Fruit fly (Drosophila melanogaster) whole organism, embryonic: ENCODE measurements around the gene CG43339.

Source experiments
- Blimp-1 ChIP-seq: fragments of 200-800 bp; sonication (Bioruptor generic); optimal IDR thresholded peaks from 3 replicates; lab custom pipeline; 2018; ENCODE audit warnings: missing biosample characterization, missing genetic modification characterization, mild to moderate bottlenecking, moderate library complexity, missing genetic modification reagents
- CG10565 ChIP-seq: fragments of 200-800 bp; sonication (Bioruptor generic); optimal IDR thresholded peaks from 3 replicates; lab custom pipeline; 2016; ENCODE audit warnings: missing biosample characterization, mild to moderate bottlenecking, missing genetic modification characterization
- CG11696 ChIP-seq: fragments of 200-800 bp; sonication (Bioruptor generic); IDR thresholded peaks from 2 replicates; pipeline ENCODE4 v1.3.6; 2022; ENCODE audit warnings: missing biosample characterization, missing genetic modification characterization
- CG12236 ChIP-seq: fragments of 200-800 bp; sonication (Bioruptor generic); optimal IDR thresholded peaks from 2 replicates; lab custom pipeline; 2016; ENCODE audit warnings: missing biosample characterization, missing genetic modification characterization
- CG13296 ChIP-seq: fragments of 200-800 bp; sonication (Bioruptor generic); optimal IDR thresholded peaks from 3 replicates; lab custom pipeline; 2018; ENCODE audit warnings: missing biosample characterization, mild to moderate bottlenecking, missing genetic modification characterization
- CG15514 ChIP-seq: fragments of 200-800 bp; sonication (Bioruptor generic); optimal IDR thresholded peaks from 3 replicates; lab custom pipeline; 2017; ENCODE audit warnings: missing biosample characterization, missing genetic modification characterization, mild to moderate bottlenecking, moderate library complexity, missing genetic modification reagents
- CG1602 ChIP-seq: fragments of 200-800 bp; sonication (Bioruptor generic); optimal IDR thresholded peaks from 3 replicates; lab custom pipeline; 2016; ENCODE audit warnings: missing biosample characterization, missing genetic modification characterization
- CG17186 ChIP-seq: fragments of 200-800 bp; sonication (Bioruptor generic); optimal IDR thresholded peaks from 3 replicates; lab custom pipeline; 2017; ENCODE audit warnings: missing biosample characterization, missing genetic modification reagents, missing genetic modification characterization
- CG17568 ChIP-seq: fragments of 200-800 bp; sonication (Bioruptor generic); optimal IDR thresholded peaks from 2 replicates; lab custom pipeline; 2018; ENCODE audit warnings: missing biosample characterization, mild to moderate bottlenecking, missing genetic modification characterization, moderate library complexity
- CG18262 ChIP-seq: fragments of 200-800 bp; optimal IDR thresholded peaks from 3 replicates; lab custom pipeline; 2019; ENCODE audit warnings: missing biosample characterization, mild to moderate bottlenecking, missing genetic modification characterization, moderate library complexity
- CG2712 ChIP-seq: fragments of 200-800 bp; optimal IDR thresholded peaks from 3 replicates; lab custom pipeline; 2019; ENCODE audit warnings: missing biosample characterization, mild to moderate bottlenecking, missing genetic modification characterization, moderate library complexity
- CG31388 ChIP-seq: fragments of 200-800 bp; sonication (Bioruptor generic); optimal IDR thresholded peaks from 2 replicates; lab custom pipeline; 2016; ENCODE audit warnings: missing biosample characterization, missing genetic modification characterization
- CG33557 ChIP-seq: fragments of 200-800 bp; sonication (Bioruptor generic); optimal IDR thresholded peaks from 2 replicates; lab custom pipeline; 2019; ENCODE audit warnings: missing biosample characterization, mild to moderate bottlenecking, missing genetic modification characterization, moderate library complexity
- CG4328 ChIP-seq: fragments of 200-800 bp; sonication (Bioruptor generic); optimal IDR thresholded peaks from 3 replicates; lab custom pipeline; 2017; ENCODE audit warnings: missing biosample characterization, missing genetic modification reagents, missing genetic modification characterization
- CG4424 ChIP-seq: fragments of 200-800 bp; sonication (Bioruptor generic); optimal IDR thresholded peaks from 3 replicates; lab custom pipeline; 2016; ENCODE audit warnings: missing biosample characterization, missing genetic modification characterization
- CG6254 ChIP-seq: fragments of 200-800 bp; sonication (Bioruptor generic); optimal IDR thresholded peaks from 3 replicates; lab custom pipeline; 2017; ENCODE audit warnings: mild to moderate bottlenecking, missing biosample characterization, missing genetic modification reagents, missing genetic modification characterization
- CG6654 ChIP-seq: fragments of 200-800 bp; sonication (Bioruptor generic); optimal IDR thresholded peaks from 2 replicates; lab custom pipeline; 2017; ENCODE audit warnings: missing biosample characterization, mild to moderate bottlenecking, missing genetic modification characterization
- CG6689 ChIP-seq: fragments of 200-800 bp; sonication (Bioruptor generic); IDR thresholded peaks from 2 replicates; pipeline ENCODE4 v1.3.6; 2022; ENCODE audit warnings: missing biosample characterization, missing genetic modification characterization
- CG6791 ChIP-seq: fragments of 200-800 bp; sonication (Bioruptor generic); IDR thresholded peaks from 3 replicates; pipeline ENCODE4 v1.3.6; 2022; ENCODE audit warnings: missing biosample characterization, missing genetic modification characterization; ENCODE audit not compliant: partially characterized antibody
- CG8290 ChIP-seq, 3 experiments: fragments of 200-800 bp; sonication (Bioruptor generic); optimal IDR thresholded peaks; 2 replicates each; lab custom pipeline; 2016 to 2019; ENCODE audit warnings: missing biosample characterization in 3 of 3, missing genetic modification characterization in 3 of 3, mild to moderate bottlenecking in 2 of 3, moderate library complexity in 1 of 3
- CG8944 ChIP-seq: fragments of 200-800 bp; sonication (Bioruptor generic); optimal IDR thresholded peaks from 3 replicates; lab custom pipeline; 2016; ENCODE audit warnings: missing biosample characterization, missing genetic modification characterization
- Dip3 ChIP-seq: fragments of 200-800 bp; sonication (Bioruptor generic); optimal IDR thresholded peaks from 3 replicates; lab custom pipeline; 2016; ENCODE audit warnings: missing biosample characterization, missing genetic modification characterization
- Fer3 ChIP-seq: fragments of 200-800 bp; sonication (Bioruptor generic); optimal IDR thresholded peaks from 2 replicates; lab custom pipeline; 2018; ENCODE audit warnings: missing biosample characterization, mild to moderate bottlenecking, missing genetic modification characterization, moderate library complexity
- HLH4C ChIP-seq: fragments of 200-800 bp; sonication (Bioruptor generic); IDR thresholded peaks from 3 replicates; pipeline ENCODE4 v1.3.6; 2022; ENCODE audit warnings: missing biosample characterization, missing genetic modification characterization; ENCODE audit not compliant: partially characterized antibody
- Mrtf ChIP-seq: fragments of 200-800 bp; sonication (Bioruptor generic); IDR thresholded peaks from 3 replicates; pipeline ENCODE4 v1.3.6; 2022; ENCODE audit warnings: missing biosample characterization, missing genetic modification characterization
- Nf-YA ChIP-seq: fragments of 200-800 bp; sonication (Bioruptor generic); IDR thresholded peaks from 2 replicates; pipeline ENCODE4 v1.3.6; 2022; ENCODE audit warnings: missing biosample characterization, missing genetic modification characterization
- Scr ChIP-seq: fragments of 200-800 bp; sonication (Bioruptor generic); IDR thresholded peaks from 2 replicates; pipeline ENCODE4 v1.3.6; 2022; ENCODE audit warnings: missing biosample characterization, missing genetic modification characterization; ENCODE audit not compliant: partially characterized antibody
- Sox100B ChIP-seq: fragments of 200-800 bp; sonication (Bioruptor generic); optimal IDR thresholded peaks from 3 replicates; lab custom pipeline; 2018; ENCODE audit warnings: missing biosample characterization, mild to moderate bottlenecking, missing genetic modification characterization
- Sox102F ChIP-seq: fragments of 200-800 bp; sonication (Bioruptor generic); optimal IDR thresholded peaks from 2 replicates; lab custom pipeline; 2018; ENCODE audit warnings: missing biosample characterization, mild to moderate bottlenecking, missing genetic modification characterization, moderate library complexity
- Stat92E ChIP-seq, 3 experiments: fragments of >200 bp in 2 of 3; fragments of 200-800 bp in 1 of 3; sonication (Bioruptor generic) in 1 of 3; optimal IDR thresholded peaks; 2 replicates each; lab custom pipeline; 2017 to 2019; ENCODE audit warnings: missing biosample characterization in 3 of 3, missing genetic modification characterization in 3 of 3, mild to moderate bottlenecking in 1 of 3, moderate library complexity in 1 of 3
- ash1 ChIP-seq: fragments of 200-800 bp; sonication (Bioruptor generic); optimal IDR thresholded peaks from 2 replicates; lab custom pipeline; 2018; ENCODE audit warnings: missing biosample characterization, mild to moderate bottlenecking, missing genetic modification characterization
- chif ChIP-seq, 2 experiments: fragments of 200-800 bp; sonication (Bioruptor generic); optimal IDR thresholded peaks; 3 replicates each; lab custom pipeline; 2016; ENCODE audit warnings: missing biosample characterization in 2 of 2, missing genetic modification characterization in 2 of 2
- en ChIP-seq: fragments of 200-800 bp; sonication (Bioruptor generic); optimal IDR thresholded peaks from 2 replicates; lab custom pipeline; 2016; ENCODE audit warnings: missing biosample characterization, missing genetic modification characterization
- esg ChIP-seq: fragments of 200-800 bp; sonication (Bioruptor generic); conservative IDR thresholded peaks from 2 replicates; pipeline ENCODE4 v1.3.6; 2022; ENCODE audit warnings: missing biosample characterization, missing genetic modification characterization
- fd64A ChIP-seq: fragments of 200-800 bp; sonication (Bioruptor generic); optimal IDR thresholded peaks from 3 replicates; lab custom pipeline; 2018; ENCODE audit warnings: missing biosample characterization, mild to moderate bottlenecking, missing genetic modification characterization
- ken ChIP-seq: fragments of 200-800 bp; sonication (Bioruptor generic); IDR thresholded peaks from 3 replicates; pipeline ENCODE4 v1.3.6; 2022; ENCODE audit warnings: missing biosample characterization, missing genetic modification characterization
- kni ChIP-seq: fragments of 200-800 bp; sonication (Bioruptor generic); optimal IDR thresholded peaks from 3 replicates; lab custom pipeline; 2017; ENCODE audit warnings: mild to moderate bottlenecking, missing biosample characterization, missing genetic modification reagents, missing genetic modification characterization
- lab ChIP-seq: fragments of 200-800 bp; sonication (Bioruptor generic); optimal IDR thresholded peaks from 3 replicates; lab custom pipeline; 2017; ENCODE audit warnings: missing biosample characterization, missing genetic modification characterization, mild to moderate bottlenecking, moderate library complexity, missing genetic modification reagents
- lmd ChIP-seq: fragments of 200-800 bp; sonication (Bioruptor generic); IDR thresholded peaks from 2 replicates; pipeline ENCODE4 v1.3.6; 2022; ENCODE audit warnings: missing biosample characterization, missing genetic modification characterization
- nerfin-2 ChIP-seq: fragments of 200-800 bp; sonication (Bioruptor generic); IDR thresholded peaks from 2 replicates; pipeline ENCODE4 v1.3.6; 2022; ENCODE audit warnings: missing biosample characterization, missing genetic modification characterization; ENCODE audit not compliant: partially characterized antibody
- odd ChIP-seq: fragments of 200-800 bp; sonication (Bioruptor generic); optimal IDR thresholded peaks from 2 replicates; lab custom pipeline; 2017; ENCODE audit warnings: missing biosample characterization, mild to moderate bottlenecking, missing genetic modification characterization
- org-1 ChIP-seq: fragments of 200-800 bp; sonication (Bioruptor generic); optimal IDR thresholded peaks from 2 replicates; lab custom pipeline; 2017; ENCODE audit warnings: missing biosample characterization, missing genetic modification characterization
- psq ChIP-seq: fragments of 200-800 bp; sonication (Bioruptor generic); optimal IDR thresholded peaks from 2 replicates; lab custom pipeline; 2017; ENCODE audit warnings: missing biosample characterization, missing genetic modification characterization
- repo ChIP-seq: fragments of 200-800 bp; sonication (Bioruptor generic); optimal IDR thresholded peaks from 2 replicates; lab custom pipeline; 2016; ENCODE audit warnings: missing biosample characterization, missing genetic modification characterization
- sens ChIP-seq: fragments of 200-800 bp; sonication (Bioruptor generic); peaks from one replicate; lab custom pipeline; 2016; ENCODE audit warnings: missing biosample characterization, missing genetic modification characterization
- sens-2 ChIP-seq: fragments of 200-800 bp; sonication (Bioruptor generic); IDR thresholded peaks from 2 replicates; pipeline ENCODE4 v1.3.6; 2022; ENCODE audit warnings: missing biosample characterization, missing genetic modification characterization
- tx ChIP-seq: fragments of 200-800 bp; sonication (Bioruptor generic); optimal IDR thresholded peaks from 2 replicates; lab custom pipeline; 2016; ENCODE audit warnings: missing biosample characterization, missing genetic modification characterization
- zf30C ChIP-seq: fragments of 200-800 bp; sonication (Bioruptor generic); optimal IDR thresholded peaks from 3 replicates; lab custom pipeline; 2018; ENCODE audit warnings: missing biosample characterization, mild to moderate bottlenecking, missing genetic modification characterization

CG43339 gene

dm6 chr2L:18708239-18708891, 35.3 kb upstream of the CG43339 start, which contains the start of the genes Faf2 and Grip71 (continued):
- TF ChIP-seq CG12236 (GFP tag; lab: Kevin White, UChicago) (no peak), Nf-YA (peak; percentile 84), odd (peak; percentile 1), ash1 (GFP tag; lab: Kevin White, UChicago) (no peak), CG17568 (GFP tag; lab: Kevin White, UChicago) (no peak), CG31388 (peak; percentile 88), CG6254 (GFP tag; lab: Kevin White, UChicago) (peak; percentile 63), CG10565 (no peak), Sox102F (GFP tag; lab: Kevin White, UChicago) (peak; percentile 93), CG8944 (GFP tag; lab: Kevin White, UChicago) (peak; percentile 87), en (GFP tag; lab: Kevin White, UChicago) (peak; percentile 44), CG6791 (GFP tag; lab: Robert Waterston, UW) (no peak), CG33557 (GFP tag; lab: Kevin White, UChicago) (peak; percentile 66), sens (GFP tag; lab: Kevin White, UChicago) (peak; percentile 99), CG4328 (GFP tag; lab: Kevin White, UChicago) (peak; percentile 66), CG11696 (GFP tag; lab: Robert Waterston, UW) (peak; percentile 76), kni (GFP tag; lab: Kevin White, UChicago) (no peak), CG1602 (GFP tag; lab: Kevin White, UChicago) (peak; percentile 93), lmd (GFP tag; lab: Robert Waterston, UW) (peak; percentile 95), Fer3 (tag; lab: Kevin White, UChicago) (peak; percentile 92), CG4424 (GFP tag; lab: Kevin White, UChicago) (peak; percentile 94), repo (peak; percentile 59), CG6689 (GFP tag; lab: Robert Waterston, UW) (peak; percentile 95), lab (GFP tag; lab: Kevin White, UChicago) (peak; percentile 85), HLH4C (GFP tag; lab: Robert Waterston, UW) (0 out of 3 replicates have a peak, but pooled peaks have one; percentile 31), Blimp-1 (GFP tag; lab: Kevin White, UChicago) (peak; percentile 86), chif (GFP tag; optimal IDR thresholded peaks at IDR 0.05; lab: Kevin White, UChicago) (peak; percentile 76 to 91), psq (GFP tag; lab: Kevin White, UChicago) (peak; percentile 77), nerfin-2 (no peak), esg (peak; percentile 96), sens-2 (GFP tag; lab: Robert Waterston, UW) (peak; percentile 86), Mrtf (GFP tag; lab: Robert Waterston, UW) (peak; percentile 93), tx (GFP tag; lab: Kevin White, UChicago) (peak; percentile 79), ken (GFP tag; lab: Robert Waterston, UW) (peak; percentile 96), Scr (GFP tag; lab: Robert Waterston, UW) (peak; percentile 57), Dip3 (peak; percentile 86), CG6654 (GFP tag; lab: Kevin White, UChicago) (peak; percentile 35), CG17186 (GFP tag; lab: Kevin White, UChicago) (peak; percentile 85), CG13296 (GFP tag; lab: Kevin White, UChicago) (peak; percentile 57), org-1 (GFP tag; lab: Kevin White, UChicago) (peak; percentile 71), Stat92E (GFP tag; optimal IDR thresholded peaks at IDR 0.05; lab: Kevin White, UChicago) (peak in 1 of 3 experiments; percentile 28), zf30C (no peak), CG2712 (tag; lab: Kevin White, UChicago) (peak; percentile 96), CG8290 (GFP tag; optimal IDR thresholded peaks at IDR 0.05; lab: Kevin White, UChicago) (peak; percentile 79), CG8290 (tag; optimal IDR thresholded peaks at IDR 0.05; lab: Kevin White, UChicago) (peak; percentile 15 to 72), CG15514 (GFP tag; lab: Kevin White, UChicago) (peak; percentile 90), fd64A (GFP tag; lab: Kevin White, UChicago) (no peak), CG18262 (tag; lab: Kevin White, UChicago) (peak; percentile 87), Sox100B (GFP tag; lab: Kevin White, UChicago) (no peak)
